Worm (Caenorhabditis elegans) whole organism, early embryonic: ENCODE data around the gene F46B3.16.

Experiments
- ama-1 ChIP-seq: fragments of 150-350 bp; optimal IDR thresholded peaks from 2 replicates; lab custom pipeline; 2014
- ets-7 ChIP-seq: sonication (generic microtip); optimal IDR thresholded peaks from 2 replicates; lab custom pipeline; 2016; ENCODE audit warnings: missing genotype, missing genetic modification characterization, missing compliant biosample characterization
- flt-1 ChIP-seq: fragments of 200-800 bp; sonication (Bioruptor generic); IDR thresholded peaks from 2 replicates; pipeline ENCODE4 v1.3.6; 2022; ENCODE audit warnings: missing genetic modification characterization, missing compliant biosample characterization
- tbx-11 ChIP-seq: fragments of 200-800 bp; sonication (Bioruptor generic); IDR thresholded peaks from 2 replicates; pipeline ENCODE4 v1.3.6; 2022; ENCODE audit warnings: missing genetic modification characterization, missing compliant biosample characterization

ce11 chrV:20606617-20607016, 27.8 kb upstream of the F46B3.16 start, which contains the start of gene F46B3.23:
- no peak for TF ChIP-seq tbx-11 (GFP tag; lab: Robert Waterston, UW)
- TF ChIP-seq flt-1 (GFP tag; lab: Robert Waterston, UW): no peak
- no peak for TF ChIP-seq ets-7 (tag; lab: Kevin White, UChicago)
- TF ChIP-seq ama-1: no peak
